Worm (Caenorhabditis elegans) whole organism, L3 larva: ENCODE results near the gene C34F11.5.

Experiments used
- R02D3.7 ChIP-seq: fragments of 150-350 bp; optimal IDR thresholded peaks from 2 replicates; lab custom pipeline; 2014; ENCODE audit warnings: missing biosample characterization, missing genetic modification characterization
- elt-2 ChIP-seq: sonication (generic microtip); optimal IDR thresholded peaks from 2 replicates; lab custom pipeline; 2016; ENCODE audit warnings: missing genetic modification reagents, mild to moderate bottlenecking, missing genetic modification characterization, missing compliant biosample characterization
- fkh-10 ChIP-seq: sonication (generic microtip); optimal IDR thresholded peaks from 2 replicates; lab custom pipeline; 2017; ENCODE audit warnings: missing biosample characterization, missing genetic modification reagents, missing genetic modification characterization
- pqm-1 ChIP-seq: fragments of 150-350 bp; optimal IDR thresholded peaks from 2 replicates; lab custom pipeline; 2017; ENCODE audit warnings: missing biosample characterization, missing genetic modification characterization, inconsistent platforms
- tbx-2 ChIP-seq: sonication (generic microtip); optimal IDR thresholded peaks from 2 replicates; lab custom pipeline; 2016; ENCODE audit warnings: mild to moderate bottlenecking, missing genetic modification characterization, missing compliant biosample characterization
- ztf-11 ChIP-seq: fragments of 150-350 bp; optimal IDR thresholded peaks from 2 replicates; lab custom pipeline; 2014; ENCODE audit warnings: missing biosample characterization, missing genetic modification characterization

ce11 chrII:5171610-5172009 is 24.0 kb upstream of the C34F11.5 start, which contains the start of gene C27D6.15:
- TF ChIP-seq tbx-2 (tag; lab: Kevin White, UChicago) = no peak
- no peak for TF ChIP-seq ztf-11 (tag; lab: Kevin White, UChicago)
- no peak for TF ChIP-seq elt-2 (tag; lab: Kevin White, UChicago)
- TF ChIP-seq R02D3.7 (tag; lab: Kevin White, UChicago) = no peak
- TF ChIP-seq pqm-1 (tag; lab: Kevin White, UChicago) = no peak
- TF ChIP-seq fkh-10 = no peak
